Worm (Caenorhabditis elegans) whole organism, L1 larva: Measurements from ENCODE around the gene ZK643.2.

Experiments used
- C34B4.2 ChIP-seq: sonication (generic microtip); optimal IDR thresholded peaks from 2 replicates; lab custom pipeline; 2017; ENCODE audit warnings: mild to moderate bottlenecking, missing genetic modification characterization, missing compliant biosample characterization
- Y116A8C.19 ChIP-seq: sonication (generic microtip); optimal IDR thresholded peaks from 2 replicates; lab custom pipeline; 2016; ENCODE audit warnings: missing compliant biosample characterization, missing genetic modification characterization, borderline replicate concordance
- aly-2 ChIP-seq: fragments of 150-350 bp; optimal IDR thresholded peaks from 2 replicates; lab custom pipeline; 2014; ENCODE audit warnings: missing biosample characterization, missing genetic modification characterization
- ama-1 ChIP-seq: fragments of 150-350 bp; optimal IDR thresholded peaks from 2 replicates; lab custom pipeline; 2014
- ceh-82 ChIP-seq, 3 experiments: fragments of 150-350 bp in 1 of 3; sonication (generic microtip) in 2 of 3; optimal IDR thresholded peaks; 2 replicates each; lab custom pipeline; 2014 to 2017; ENCODE audit warnings: missing biosample characterization in 3 of 3, missing genetic modification characterization in 3 of 3
- ceh-88 ChIP-seq: fragments of 200-800 bp; sonication (Bioruptor generic); IDR thresholded peaks from 2 replicates; pipeline ENCODE4 v1.3.6; 2022; ENCODE audit warnings: missing genetic modification characterization, missing compliant biosample characterization
- ceh-90 ChIP-seq: sonication (generic microtip); optimal IDR thresholded peaks from 2 replicates; lab custom pipeline; 2016; ENCODE audit warnings: missing genetic modification characterization, missing compliant biosample characterization
- ces-1 ChIP-seq: fragments of 150-350 bp; optimal IDR thresholded peaks from 2 replicates; lab custom pipeline; 2014; ENCODE audit warnings: missing biosample characterization, missing genetic modification reagents, missing genetic modification characterization
- dpl-1 ChIP-seq, 3 experiments: fragments of 150-350 bp in 2 of 3; sonication (generic microtip) in 1 of 3; optimal IDR thresholded peaks; 2 replicates each; lab custom pipeline; 2014 to 2017; ENCODE audit warnings: missing biosample characterization in 3 of 3, missing genetic modification characterization in 3 of 3, missing genetic modification reagents in 3 of 3
- dsc-1 ChIP-seq: sonication (generic microtip); optimal IDR thresholded peaks from 2 replicates; lab custom pipeline; 2016; ENCODE audit warnings: mild to moderate bottlenecking, missing genetic modification characterization, missing compliant biosample characterization
- efl-1 ChIP-seq, 4 experiments: fragments of 150-350 bp; optimal IDR thresholded peaks in 3 of 4; peaks in 1 of 4; 1 replicate in 1 of 4; 2 replicates in 3 of 4; lab custom pipeline; 2014; ENCODE audit warnings: missing biosample characterization in 2 of 4, missing genetic modification characterization in 2 of 4, missing genetic modification reagents in 2 of 4
- efl-3 ChIP-seq: fragments of 200-800 bp; sonication (Bioruptor generic); optimal IDR thresholded peaks from 2 replicates; lab custom pipeline; 2018; ENCODE audit warnings: mild to moderate bottlenecking, missing genetic modification characterization, missing compliant biosample characterization
- egl-13 ChIP-seq: sonication (generic microtip); optimal IDR thresholded peaks from 2 replicates; lab custom pipeline; 2016; ENCODE audit warnings: missing genotype, missing genetic modification reagents, missing genetic modification characterization, missing compliant biosample characterization
- elt-3 ChIP-seq, 6 experiments: fragments of 150-350 bp in 1 of 6; sonication (generic microtip); optimal IDR thresholded peaks; 2 replicates each; lab custom pipeline; 2017 to 2018; ENCODE audit warnings: missing biosample characterization in 6 of 6, missing genetic modification characterization in 6 of 6, inconsistent platforms in 1 of 6
- fkh-10 ChIP-seq: sonication (generic microtip); optimal IDR thresholded peaks from 2 replicates; lab custom pipeline; 2017; ENCODE audit warnings: missing biosample characterization, missing genetic modification reagents, missing genetic modification characterization
- fkh-4 ChIP-seq: sonication (generic microtip); optimal IDR thresholded peaks from 2 replicates; lab custom pipeline; 2016; ENCODE audit warnings: missing compliant biosample characterization, missing genetic modification characterization, borderline replicate concordance
- fkh-8 ChIP-seq: sonication (generic microtip); optimal IDR thresholded peaks from 2 replicates; lab custom pipeline; 2016; ENCODE audit warnings: mild to moderate bottlenecking, missing genetic modification characterization, missing compliant biosample characterization
- hlh-17 ChIP-seq: fragments of 200-800 bp; sonication (Bioruptor generic); optimal IDR thresholded peaks from 2 replicates; lab custom pipeline; 2018; ENCODE audit warnings: missing genetic modification characterization, mild to moderate bottlenecking, missing compliant biosample characterization, moderate library complexity, borderline replicate concordance
- hlh-4 ChIP-seq: sonication (generic microtip); optimal IDR thresholded peaks from 2 replicates; lab custom pipeline; 2016; ENCODE audit warnings: mild to moderate bottlenecking, missing genetic modification characterization, missing compliant biosample characterization
- hpl-2 ChIP-seq: fragments of 150-350 bp; optimal IDR thresholded peaks from 2 replicates; lab custom pipeline; 2014; ENCODE audit warnings: missing biosample characterization, missing genetic modification reagents, missing genetic modification characterization
- irx-1 ChIP-seq: sonication (generic microtip); optimal IDR thresholded peaks from 2 replicates; lab custom pipeline; 2016; ENCODE audit warnings: missing genetic modification characterization, missing compliant biosample characterization
- isw-1 ChIP-seq: fragments of 200-800 bp; sonication (Bioruptor generic); IDR thresholded peaks from 2 replicates; pipeline ENCODE4 v1.3.6; 2022; ENCODE audit warnings: missing genetic modification characterization, missing compliant biosample characterization
- lin-13 ChIP-seq: fragments of 150-350 bp; optimal IDR thresholded peaks from 2 replicates; lab custom pipeline; 2014; ENCODE audit warnings: missing biosample characterization, missing genetic modification reagents, missing genetic modification characterization
- lin-14 ChIP-seq: fragments of 200-800 bp; sonication (Bioruptor generic); optimal IDR thresholded peaks from 2 replicates; lab custom pipeline; 2018; ENCODE audit warnings: mild to moderate bottlenecking, missing genetic modification characterization, moderate library complexity, missing compliant biosample characterization
- lin-35 ChIP-seq, 2 experiments: fragments of 150-350 bp; optimal IDR thresholded peaks; 2 replicates each; lab custom pipeline; 2014; ENCODE audit warnings: missing biosample characterization in 2 of 2, missing genetic modification characterization in 2 of 2, missing genetic modification reagents in 2 of 2
- lir-3 ChIP-seq: sonication (generic microtip); optimal IDR thresholded peaks from 2 replicates; lab custom pipeline; 2016; ENCODE audit warnings: mild to moderate bottlenecking, missing genetic modification characterization, moderate library complexity, missing compliant biosample characterization; ENCODE audit not compliant: poor library complexity
- lsy-2 ChIP-seq, 2 experiments: fragments of 150-350 bp; optimal IDR thresholded peaks; 2 replicates each; lab custom pipeline; 2014; ENCODE audit warnings: missing biosample characterization in 2 of 2, missing genetic modification characterization in 2 of 2
- mab-9 ChIP-seq: fragments of 200-800 bp; sonication (Bioruptor generic); IDR thresholded peaks from 2 replicates; pipeline ENCODE4 v1.3.6; 2022; ENCODE audit warnings: missing genetic modification reagents, missing genetic modification characterization, missing compliant biosample characterization
- mdl-1 ChIP-seq, 2 experiments: fragments of 150-350 bp; optimal IDR thresholded peaks; 2 replicates each; lab custom pipeline; 2014 to 2017; ENCODE audit warnings: missing biosample characterization in 2 of 2, missing genetic modification characterization in 2 of 2, inconsistent platforms in 1 of 2
- mef-2 ChIP-seq: fragments of 150-350 bp; optimal IDR thresholded peaks from 2 replicates; lab custom pipeline; 2014; ENCODE audit warnings: missing biosample characterization, missing genetic modification characterization
- nhr-20 ChIP-seq: sonication (generic microtip); optimal IDR thresholded peaks from 2 replicates; lab custom pipeline; 2016; ENCODE audit warnings: mild to moderate bottlenecking, missing genetic modification characterization, missing compliant biosample characterization
- nhr-47 ChIP-seq: sonication (generic microtip); optimal IDR thresholded peaks from 2 replicates; lab custom pipeline; 2016; ENCODE audit warnings: mild to moderate bottlenecking, missing genetic modification characterization, moderate library complexity, missing compliant biosample characterization
- nhr-71 ChIP-seq: sonication (generic microtip); optimal IDR thresholded peaks from 2 replicates; lab custom pipeline; 2016; ENCODE audit warnings: mild to moderate bottlenecking, missing genetic modification characterization, moderate library complexity, missing compliant biosample characterization
- nhr-76 ChIP-seq: sonication (generic microtip); optimal IDR thresholded peaks from 2 replicates; lab custom pipeline; 2017; ENCODE audit warnings: missing biosample characterization, missing genetic modification characterization
- nhr-84 ChIP-seq: sonication (generic microtip); optimal IDR thresholded peaks from 2 replicates; lab custom pipeline; 2017; ENCODE audit warnings: missing biosample characterization, missing genetic modification characterization
- nhr-85 ChIP-seq: sonication (generic microtip); peaks from one replicate; lab custom pipeline; 2016; ENCODE audit warnings: missing genetic modification characterization, inconsistent platforms, missing compliant biosample characterization
- nhr-90 ChIP-seq: sonication (generic microtip); optimal IDR thresholded peaks from 2 replicates; lab custom pipeline; 2016; ENCODE audit warnings: mild to moderate bottlenecking, missing genetic modification characterization, missing compliant biosample characterization; ENCODE audit not compliant: poor library complexity
- pag-3 ChIP-seq: sonication (generic microtip); optimal IDR thresholded peaks from 2 replicates; lab custom pipeline; 2017; ENCODE audit warnings: missing genetic modification characterization, mild to moderate bottlenecking, missing compliant biosample characterization, antibody characterized with exemption, borderline replicate concordance; ENCODE audit not compliant: insufficient read depth
- pqm-1 ChIP-seq: sonication (generic microtip); optimal IDR thresholded peaks from 3 replicates; lab custom pipeline; 2017; ENCODE audit warnings: missing biosample characterization, missing genetic modification characterization
- tbx-2 ChIP-seq: sonication (generic microtip); optimal IDR thresholded peaks from 2 replicates; lab custom pipeline; 2016; ENCODE audit warnings: missing genetic modification characterization, missing compliant biosample characterization
- unc-130 ChIP-seq: fragments of 150-350 bp; optimal IDR thresholded peaks from 2 replicates; lab custom pipeline; 2017; ENCODE audit warnings: missing biosample characterization, missing genetic modification characterization, inconsistent platforms
- unc-30 ChIP-seq: sonication (generic microtip); optimal IDR thresholded peaks from 2 replicates; lab custom pipeline; 2017; ENCODE audit warnings: missing biosample characterization, missing genetic modification characterization
- xbp-1 ChIP-seq: sonication (generic microtip); optimal IDR thresholded peaks from 2 replicates; lab custom pipeline; 2016; ENCODE audit warnings: missing genetic modification characterization, missing compliant biosample characterization
- ztf-11 ChIP-seq, 2 experiments: sonication (generic microtip); optimal IDR thresholded peaks; 2 replicates each; lab custom pipeline; 2016 to 2017; ENCODE audit warnings: missing genetic modification characterization in 2 of 2, missing biosample characterization in 1 of 2, missing compliant biosample characterization in 1 of 2
- ztf-4 ChIP-seq: fragments of 150-350 bp; optimal IDR thresholded peaks from 2 replicates; lab custom pipeline; 2014; ENCODE audit warnings: missing biosample characterization, missing genetic modification characterization

ZK643.2 gene

DNA sequence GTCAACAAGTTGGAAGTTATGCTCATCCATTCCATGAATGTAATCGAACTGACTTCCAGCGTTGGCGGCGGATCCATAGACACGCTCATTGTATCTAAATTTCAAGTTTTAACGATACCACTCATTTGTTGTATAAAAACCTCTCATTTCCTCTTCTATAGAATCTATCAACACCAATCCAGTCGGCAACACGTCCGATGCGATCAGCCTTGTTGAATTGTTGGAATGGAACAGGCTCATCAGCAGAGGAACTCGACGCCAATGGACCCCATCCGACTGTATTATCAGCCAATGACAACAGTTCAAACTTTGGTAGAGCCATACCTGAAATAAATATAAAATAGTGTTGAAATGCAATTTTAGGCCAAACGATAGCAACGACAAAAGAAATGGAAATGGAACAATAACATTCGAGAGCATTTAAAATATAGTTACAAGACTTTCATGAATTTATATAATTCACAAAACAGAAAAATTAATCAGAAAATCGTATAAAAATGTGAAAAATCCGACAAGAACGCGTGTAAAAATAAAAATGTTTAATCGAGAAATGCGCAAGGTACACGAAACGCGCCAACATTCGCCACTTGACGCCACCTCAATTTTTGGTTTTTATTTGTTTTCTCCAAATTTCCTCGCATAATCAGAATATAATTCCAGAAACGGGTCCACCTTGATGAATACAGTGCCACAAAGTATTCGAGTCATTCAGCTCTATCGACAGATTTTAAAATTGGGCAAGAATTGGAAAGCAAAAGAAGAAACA lies 15.1 kb downstream of the ZK643.2 start, which contains the start of the genes eif-3.D and R08D7.4 (continued):
- TF ChIP-seq dsc-1 (tag; lab: Kevin White, UChicago) (peak; percentile 60), ztf-11 (tag; optimal IDR thresholded peaks at IDR 0.05; lab: Kevin White, UChicago) (peak in 1 of 2 experiments; percentile 46), tbx-2 (peak; percentile 55), xbp-1 (tag; lab: Kevin White, UChicago) (peak; percentile 59), dpl-1 (GFP tag; optimal IDR thresholded peaks at IDR 0.05; lab: Kevin White, UChicago) (peak; percentile 63 to 77 (median 76)), lsy-2 (tag; optimal IDR thresholded peaks at IDR 0.05; lab: Kevin White, UChicago) (peak; percentile 77 to 86), irx-1 (tag; lab: Kevin White, UChicago) (peak; percentile 64), pag-3 (no peak), nhr-71 (tag; lab: Kevin White, UChicago) (peak; percentile 77), ama-1 (lab: Kevin White, UChicago) (no peak), mef-2 (tag; lab: Kevin White, UChicago) (no peak), fkh-10 (GFP tag; lab: Kevin White, UChicago) (no peak), mdl-1 (tag; optimal IDR thresholded peaks at IDR 0.05; lab: Kevin White, UChicago) (peak in 1 of 2 experiments; percentile 56), ceh-88 (GFP tag; lab: Robert Waterston, UW) (no peak), nhr-47 (tag; lab: Kevin White, UChicago) (peak; percentile 74), ceh-82 (tag; optimal IDR thresholded peaks at IDR 0.05; lab: Kevin White, UChicago) (peak; percentile 43 to 59 (median 53)), egl-13 (no peak), lir-3 (peak; percentile 47), hlh-4 (tag; lab: Kevin White, UChicago) (no peak), efl-3 (GFP tag; lab: Kevin White, UChicago) (no peak), fkh-4 (tag; lab: Kevin White, UChicago) (peak; percentile 5), unc-130 (tag; lab: Kevin White, UChicago) (peak; percentile 61), lin-13 (GFP tag; lab: Kevin White, UChicago) (peak; percentile 57), elt-3 (tag; optimal IDR thresholded peaks at IDR 0.05; lab: Kevin White, UChicago) (peak in 2 of 6 experiments; percentile 20 to 29), nhr-85 (peak; percentile 74), lin-35 (GFP tag; optimal IDR thresholded peaks at IDR 0.05; lab: Kevin White, UChicago) (peak; percentile 71 to 81), pqm-1 (tag; lab: Kevin White, UChicago) (no peak), fkh-8 (tag; lab: Kevin White, UChicago) (no peak), ces-1 (GFP tag; lab: Kevin White, UChicago) (no peak), nhr-76 (tag; lab: Kevin White, UChicago) (no peak), C34B4.2 (tag; lab: Kevin White, UChicago) (no peak)

- TF ChIP-seq aly-2 (tag; lab: Kevin White, UChicago) (no peak), lin-14 (GFP tag; lab: Kevin White, UChicago) (peak; percentile 56), nhr-90 (no peak), ces-1 (GFP tag; lab: Kevin White, UChicago) (no peak), nhr-20 (no peak), efl-1 (optimal IDR thresholded peaks at IDR 0.05; lab: Kevin White, UChicago) (no peak), efl-1 (GFP tag; optimal IDR thresholded peaks at IDR 0.05 in 1 of 2; lab: Kevin White, UChicago) (peak in 1 of 2 experiments; percentile 55), ztf-4 (no peak), isw-1 (GFP tag; lab: Robert Waterston, UW) (no peak), Y116A8C.19 (tag; lab: Kevin White, UChicago) (no peak), ceh-90 (tag; lab: Kevin White, UChicago) (no peak), unc-30 (tag; lab: Kevin White, UChicago) (no peak), hpl-2 (no peak), lin-13 (GFP tag; lab: Kevin White, UChicago) (no peak), fkh-10 (GFP tag; lab: Kevin White, UChicago) (peak; percentile 24), mab-9 (GFP tag; lab: Robert Waterston, UW) (no peak), hlh-17 (GFP tag; lab: Kevin White, UChicago) (no peak), ama-1 (lab: Kevin White, UChicago) (no peak), efl-3 (GFP tag; lab: Kevin White, UChicago) (no peak), mdl-1 (tag; optimal IDR thresholded peaks at IDR 0.05; lab: Kevin White, UChicago) (no peak), nhr-84 (tag; lab: Kevin White, UChicago) (no peak)
These were observed 16.8 kb downstream of the ZK643.2 start for ce11 chrIII:8973163-8973562.
